Worm (Caenorhabditis elegans) whole organism, late embryonic: ENCODE results near the gene col-186.

ENCODE experiments used
- C08G9.2 ChIP-seq: sonication (generic microtip); optimal IDR thresholded peaks from 2 replicates; lab custom pipeline; 2016; ENCODE audit warnings: mild to moderate bottlenecking, missing genetic modification characterization, moderate library complexity, missing compliant biosample characterization
- F13H6.1 ChIP-seq: sonication (generic microtip); optimal IDR thresholded peaks from 2 replicates; lab custom pipeline; 2016; ENCODE audit warnings: missing genetic modification characterization, missing compliant biosample characterization
- ceh-18 ChIP-seq: sonication (generic microtip); optimal IDR thresholded peaks from 2 replicates; lab custom pipeline; 2016; ENCODE audit warnings: missing genetic modification characterization, missing compliant biosample characterization
- ceh-19 ChIP-seq: fragments of 200-800 bp; sonication (Bioruptor generic); optimal IDR thresholded peaks from 2 replicates; lab custom pipeline; 2018; ENCODE audit warnings: mild to moderate bottlenecking, missing genetic modification characterization, missing compliant biosample characterization
- ceh-2 ChIP-seq: sonication (generic microtip); optimal IDR thresholded peaks from 2 replicates; lab custom pipeline; 2016; ENCODE audit warnings: missing genotype, missing genetic modification characterization, missing compliant biosample characterization
- ceh-24 ChIP-seq: sonication (generic microtip); optimal IDR thresholded peaks from 2 replicates; lab custom pipeline; 2016; ENCODE audit warnings: mild to moderate bottlenecking, missing genetic modification characterization, missing compliant biosample characterization
- ceh-31 ChIP-seq: sonication (generic microtip); optimal IDR thresholded peaks from 2 replicates; lab custom pipeline; 2016; ENCODE audit warnings: missing genetic modification characterization, missing compliant biosample characterization
- ceh-34 ChIP-seq: sonication (generic microtip); optimal IDR thresholded peaks from 2 replicates; lab custom pipeline; 2016; ENCODE audit warnings: mild to moderate bottlenecking, missing genetic modification characterization, missing compliant biosample characterization
- ceh-6 ChIP-seq: fragments of 200-800 bp; sonication (Bioruptor generic); optimal IDR thresholded peaks from 2 replicates; lab custom pipeline; 2018; ENCODE audit warnings: mild to moderate bottlenecking, missing genetic modification characterization, missing compliant biosample characterization
- ceh-9 ChIP-seq: sonication (generic microtip); optimal IDR thresholded peaks from 2 replicates; lab custom pipeline; 2016; ENCODE audit warnings: mild to moderate bottlenecking, missing genetic modification characterization, inconsistent platforms, missing compliant biosample characterization
- che-1 ChIP-seq: sonication (generic microtip); optimal IDR thresholded peaks from 2 replicates; lab custom pipeline; 2016; ENCODE audit warnings: mild to moderate bottlenecking, missing genetic modification characterization, missing compliant biosample characterization
- dmd-4 ChIP-seq: sonication (generic microtip); optimal IDR thresholded peaks from 2 replicates; lab custom pipeline; 2016; ENCODE audit warnings: borderline replicate concordance, missing genetic modification characterization, missing compliant biosample characterization
- dve-1 ChIP-seq: sonication (generic microtip); optimal IDR thresholded peaks from 2 replicates; lab custom pipeline; 2017; ENCODE audit warnings: antibody characterized with exemption, mild to moderate bottlenecking, missing genetic modification characterization, missing compliant biosample characterization
- elt-2 ChIP-seq: sonication (generic microtip); optimal IDR thresholded peaks from 2 replicates; lab custom pipeline; 2016; ENCODE audit warnings: missing genetic modification reagents, missing genetic modification characterization, missing compliant biosample characterization
- ets-4 ChIP-seq: sonication (generic microtip); optimal IDR thresholded peaks from 2 replicates; lab custom pipeline; 2016; ENCODE audit warnings: missing genetic modification characterization, missing compliant biosample characterization
- eyg-1 ChIP-seq: sonication (generic microtip); optimal IDR thresholded peaks from 2 replicates; lab custom pipeline; 2016; ENCODE audit warnings: missing genotype, missing genetic modification characterization, missing compliant biosample characterization
- fax-1 ChIP-seq: sonication (generic microtip); optimal IDR thresholded peaks from 2 replicates; lab custom pipeline; 2016; ENCODE audit warnings: missing genotype, missing genetic modification characterization, missing compliant biosample characterization
- fkh-6 ChIP-seq: sonication (generic microtip); optimal IDR thresholded peaks from 2 replicates; lab custom pipeline; 2016; ENCODE audit warnings: missing genetic modification characterization, missing compliant biosample characterization
- gmeb-2 ChIP-seq: sonication (generic microtip); optimal IDR thresholded peaks from 2 replicates; lab custom pipeline; 2016; ENCODE audit warnings: missing genetic modification characterization, inconsistent platforms, missing compliant biosample characterization
- hlh-13 ChIP-seq: fragments of 200-800 bp; sonication (Bioruptor generic); optimal IDR thresholded peaks from 2 replicates; lab custom pipeline; 2018; ENCODE audit warnings: mild to moderate bottlenecking, missing genetic modification characterization, missing compliant biosample characterization
- hlh-30 ChIP-seq: sonication (generic microtip); optimal IDR thresholded peaks from 2 replicates; lab custom pipeline; 2017; ENCODE audit warnings: antibody characterized with exemption, missing genetic modification characterization, missing compliant biosample characterization; ENCODE audit not compliant: insufficient read depth
- hlh-6 ChIP-seq: sonication (generic microtip); optimal IDR thresholded peaks from 2 replicates; lab custom pipeline; 2016; ENCODE audit warnings: missing genotype, missing genetic modification characterization, missing compliant biosample characterization
- hlh-8 ChIP-seq: sonication (generic microtip); optimal IDR thresholded peaks from 2 replicates; lab custom pipeline; 2016; ENCODE audit warnings: missing genotype, missing genetic modification characterization, missing compliant biosample characterization
- lin-11 ChIP-seq: fragments of 200-800 bp; sonication (Bioruptor generic); optimal IDR thresholded peaks from 2 replicates; lab custom pipeline; 2018; ENCODE audit warnings: mild to moderate bottlenecking, missing genetic modification characterization, missing compliant biosample characterization
- nhr-11 ChIP-seq: fragments of 150-350 bp; optimal IDR thresholded peaks from 2 replicates; lab custom pipeline; 2014; ENCODE audit warnings: missing biosample characterization, missing genetic modification characterization
- nhr-232 ChIP-seq: sonication (generic microtip); optimal IDR thresholded peaks from 2 replicates; lab custom pipeline; 2016; ENCODE audit warnings: missing genetic modification characterization, missing compliant biosample characterization
- npax-4 ChIP-seq: sonication (generic microtip); optimal IDR thresholded peaks from 2 replicates; lab custom pipeline; 2016; ENCODE audit warnings: missing genetic modification characterization, missing compliant biosample characterization
- pax-1 ChIP-seq: fragments of 150-350 bp; optimal IDR thresholded peaks from 2 replicates; lab custom pipeline; 2014; ENCODE audit warnings: missing biosample characterization, missing genetic modification characterization
- ref-2 ChIP-seq: sonication (generic microtip); optimal IDR thresholded peaks from 2 replicates; lab custom pipeline; 2016; ENCODE audit warnings: missing genetic modification characterization, missing compliant biosample characterization
- rnt-1 ChIP-seq: sonication (generic microtip); optimal IDR thresholded peaks from 2 replicates; lab custom pipeline; 2016; ENCODE audit warnings: missing genetic modification characterization, missing compliant biosample characterization
- sdc-2 ChIP-seq: sonication (generic microtip); optimal IDR thresholded peaks from 2 replicates; lab custom pipeline; 2016; ENCODE audit warnings: missing genotype, missing genetic modification characterization, missing compliant biosample characterization
- sox-2 ChIP-seq: fragments of 200-800 bp; sonication (Bioruptor generic); IDR thresholded peaks from 2 replicates; pipeline ENCODE4 v1.3.6; 2022; ENCODE audit warnings: missing genetic modification reagents, missing genetic modification characterization, missing compliant biosample characterization
- syd-9 ChIP-seq: sonication (generic microtip); optimal IDR thresholded peaks from 2 replicates; lab custom pipeline; 2016; ENCODE audit warnings: mild to moderate bottlenecking, missing genetic modification characterization, moderate library complexity, missing compliant biosample characterization
- ttx-3 ChIP-seq: sonication (generic microtip); optimal IDR thresholded peaks from 2 replicates; lab custom pipeline; 2016; ENCODE audit warnings: missing genetic modification reagents, missing genetic modification characterization, missing compliant biosample characterization
- zip-5 ChIP-seq: sonication (generic microtip); optimal IDR thresholded peaks from 2 replicates; lab custom pipeline; 2016; ENCODE audit warnings: missing genetic modification characterization, missing compliant biosample characterization
- ztf-16 ChIP-seq: sonication (generic microtip); optimal IDR thresholded peaks from 2 replicates; lab custom pipeline; 2017; ENCODE audit warnings: missing genetic modification characterization, missing compliant biosample characterization

The col-186 gene

ce11 chrX:15915774-15916173 lies 35.5 kb upstream of the col-186 start (continued):
- TF ChIP-seq F13H6.1 (tag; lab: Kevin White, UChicago), result no peak
- TF ChIP-seq ztf-16 (tag; lab: Kevin White, UChicago), result no peak

DNA sequence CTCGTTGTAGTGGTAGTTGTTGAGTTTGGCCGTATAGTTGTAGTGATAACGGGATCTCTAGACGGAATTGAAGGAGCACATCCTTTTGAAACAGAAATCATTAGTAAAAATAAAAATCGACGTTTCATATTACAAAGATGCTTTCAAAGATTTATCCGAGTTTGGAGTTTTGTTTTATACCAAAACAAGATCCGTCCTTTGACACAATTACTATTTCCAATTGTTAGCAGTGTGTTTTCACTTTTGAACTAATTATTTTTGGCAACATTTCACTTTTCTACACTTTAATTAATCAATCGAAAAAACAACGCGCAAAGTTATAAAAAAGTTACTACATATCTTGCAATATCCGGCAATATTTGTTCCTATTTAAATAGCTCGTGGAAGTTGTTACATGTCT lies 34.3 kb upstream of the col-186 start, which contains the start of the genes F31B9.4 and F31B9.2:
F31B9.4 (minus strand) TSS at position 101 of the 400 bp plus-strand sequence.
F31B9.2 (plus strand) TSS at position 368 of the 400 bp plus-strand sequence.
- TF ChIP-seq lin-11 (no peak), hlh-8 (no peak), ztf-16 (tag; lab: Kevin White, UChicago) (no peak), pax-1 (tag; lab: Kevin White, UChicago) (no peak), ceh-34 (no peak), dmd-4 (no peak), gmeb-2 (tag; lab: Kevin White, UChicago) (no peak), ceh-2 (tag; lab: Kevin White, UChicago) (no peak), ttx-3 (tag; lab: Kevin White, UChicago) (no peak), ets-4 (tag; lab: Kevin White, UChicago) (no peak)
- TF ChIP-seq, all 69 proteins: peak for 0

DNA sequence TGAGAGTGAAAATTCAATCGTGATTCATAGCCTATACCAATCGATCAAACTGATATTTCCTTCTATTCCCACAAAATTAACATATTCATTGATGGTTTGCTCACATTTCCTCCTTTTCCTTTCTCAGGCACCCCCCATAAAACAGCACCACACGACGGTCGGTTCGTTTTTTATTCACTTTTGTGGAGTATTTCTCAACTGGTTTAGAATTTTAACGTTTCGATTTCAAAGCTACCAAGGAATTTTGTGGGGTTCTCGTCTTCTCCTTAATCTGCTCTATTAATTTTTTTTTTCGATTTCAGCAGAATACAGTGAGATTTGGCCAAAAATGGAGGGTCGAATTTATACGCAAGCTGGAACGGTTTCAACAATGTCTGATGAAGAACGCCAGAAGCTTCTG lies 31.9 kb upstream of the col-186 start, which contains the start of gene F31B9.7:
F31B9.7 (plus strand) TSS at position 301 of the 400 bp plus-strand sequence.
- TF ChIP-seq eyg-1 (tag; lab: Kevin White, UChicago) (no peak), hlh-8 (no peak), nhr-11 (no peak), pax-1 (tag; lab: Kevin White, UChicago) (no peak), zip-5 (tag; lab: Kevin White, UChicago) (no peak), che-1 (tag; lab: Kevin White, UChicago) (no peak), ceh-24 (no peak)

DNA sequence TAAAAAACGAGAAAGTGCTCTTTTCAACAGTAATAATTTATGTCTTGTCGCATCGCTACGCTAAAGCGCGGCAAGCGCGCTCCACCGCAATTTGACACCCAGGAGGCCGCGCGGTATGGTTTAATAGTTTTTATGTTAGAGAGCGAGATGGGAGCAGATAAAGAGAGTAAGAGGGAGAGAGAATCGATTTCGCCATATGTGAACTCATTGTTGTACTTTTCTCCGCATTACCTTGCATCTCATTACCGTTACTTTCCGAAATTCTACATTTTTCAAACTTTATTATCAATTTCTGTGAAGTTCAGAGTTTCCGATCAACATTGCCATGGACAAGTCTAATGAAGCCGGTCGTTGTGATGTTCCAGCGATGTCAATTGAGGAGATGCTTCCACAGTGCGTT lies 27.9 kb upstream of the col-186 start, which contains the start of gene F31B9.3:
F31B9.3 (plus strand) TSS at position 301 of the 400 bp plus-strand sequence.
- TF ChIP-seq nhr-232, result no peak
- no peak for TF ChIP-seq eyg-1 (tag; lab: Kevin White, UChicago)
- no peak for TF ChIP-seq npax-4 (tag; lab: Kevin White, UChicago)
- TF ChIP-seq sox-2, result no peak
- no peak for TF ChIP-seq hlh-6
- TF ChIP-seq dve-1 (tag; lab: Kevin White, UChicago), result no peak
- TF ChIP-seq fax-1 (tag; lab: Kevin White, UChicago), result no peak
- no peak for TF ChIP-seq rnt-1 (tag; lab: Kevin White, UChicago)
- no peak for TF ChIP-seq ceh-9 (tag; lab: Kevin White, UChicago)
- TF ChIP-seq ceh-19 (GFP tag; lab: Kevin White, UChicago), result no peak
- no peak for TF ChIP-seq ceh-6 (GFP tag; lab: Kevin White, UChicago)
- no peak for TF ChIP-seq hlh-30 (tag; lab: Kevin White, UChicago)
- TF ChIP-seq elt-2 (tag; lab: Kevin White, UChicago), result no peak
- TF ChIP-seq syd-9 (tag; lab: Kevin White, UChicago), result no peak
- no peak for TF ChIP-seq ref-2
- no peak for TF ChIP-seq ceh-31 (tag; lab: Kevin White, UChicago)

DNA sequence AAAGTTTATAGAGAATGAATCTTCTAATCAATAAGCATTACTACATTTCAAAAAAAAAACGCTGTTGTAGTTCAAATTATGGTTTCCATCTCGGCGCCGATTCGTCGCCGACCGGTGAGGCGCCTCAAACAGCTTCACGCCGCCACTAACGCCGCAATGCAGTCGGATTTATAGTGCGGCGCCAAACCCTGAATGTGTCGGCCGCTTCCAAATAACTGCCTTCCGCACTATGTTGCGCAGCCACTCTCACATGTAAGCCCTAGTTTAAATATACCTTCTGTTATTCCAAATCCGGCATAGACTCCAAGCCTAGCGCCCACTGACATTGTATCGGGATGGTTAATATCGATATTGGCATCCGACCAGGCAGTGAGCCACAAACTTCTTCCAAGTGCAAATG lies 18.4 kb upstream of the col-186 start:
- TF ChIP-seq fkh-6 (tag; lab: Kevin White, UChicago) (no peak), ceh-18 (tag; lab: Kevin White, UChicago) (no peak), ets-4 (tag; lab: Kevin White, UChicago) (no peak), C08G9.2 (tag; lab: Kevin White, UChicago) (no peak), sdc-2 (no peak), ceh-24 (no peak), hlh-13 (no peak), ztf-16 (tag; lab: Kevin White, UChicago) (no peak)
